Worm (Caenorhabditis elegans): ENCODE results near the gene B0563.5.

DNA sequence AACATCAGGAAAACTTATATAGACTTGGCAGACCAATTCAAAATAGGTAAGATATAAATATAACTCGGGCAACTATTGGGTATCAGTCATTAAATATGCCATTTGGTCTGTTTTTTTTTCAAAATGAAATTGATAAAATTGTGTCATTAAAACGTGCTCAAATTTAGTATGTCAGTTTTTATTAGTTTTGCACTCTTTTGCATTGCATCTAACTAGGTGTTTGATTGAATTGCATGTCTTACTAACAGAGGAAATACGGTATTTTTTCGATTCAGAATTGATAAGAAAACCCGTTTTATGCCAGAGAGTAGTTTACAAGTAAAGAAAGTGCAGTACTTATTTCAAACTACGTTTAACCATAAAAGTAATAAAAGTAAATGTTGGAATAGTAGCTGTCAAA, 9.8 kb downstream of the B0563.5 start:
- TF ChIP-seq aptf-3 (GFP tag; IDR thresholded peaks at IDR 0.05): no peak
- TF ChIP-seq unc-130 (GFP tag; optimal IDR thresholded peaks at IDR 0.05): no peak
- no peak for TF ChIP-seq unc-62 (GFP tag; optimal IDR thresholded peaks at IDR 0.05)
- TF ChIP-seq snpc-4 (GFP tag; optimal IDR thresholded peaks at IDR 0.05): no peak
- TF ChIP-seq snpc-4 (tag; optimal IDR thresholded peaks at IDR 0.05): no peak
